Worm (Caenorhabditis elegans) whole organism, L4 larva: Measurements from ENCODE around the gene erl-1.

Experiments
- F26F4.8 ChIP-seq: fragments of 200-800 bp; sonication (Bioruptor generic); conservative IDR thresholded peaks from 2 replicates; pipeline ENCODE4 v1.3.6; 2022; ENCODE audit warnings: missing genetic modification characterization, missing compliant biosample characterization
- F37D6.2 ChIP-seq: sonication (generic microtip); optimal IDR thresholded peaks from 2 replicates; lab custom pipeline; 2016; ENCODE audit warnings: mild to moderate bottlenecking, missing genetic modification characterization, missing compliant biosample characterization
- F49E8.2 ChIP-seq: sonication (generic microtip); optimal IDR thresholded peaks from 2 replicates; lab custom pipeline; 2016; ENCODE audit warnings: missing compliant biosample characterization, mild to moderate bottlenecking, missing genetic modification characterization, borderline replicate concordance
- R02D3.7 ChIP-seq: fragments of 150-350 bp; sonication (generic microtip); optimal IDR thresholded peaks from 3 replicates; lab custom pipeline; 2014; ENCODE audit warnings: missing biosample characterization, missing genetic modification characterization
- T26A8.4 ChIP-seq: fragments of 200-800 bp; sonication (Bioruptor generic); IDR thresholded peaks from 2 replicates; pipeline ENCODE4 v1.3.6; 2022; ENCODE audit warnings: missing genetic modification characterization, missing compliant biosample characterization
- Y48G9A.11 ChIP-seq: fragments of 200-800 bp; sonication (Bioruptor generic); IDR thresholded peaks from 2 replicates; pipeline ENCODE4 v1.3.6; 2022; ENCODE audit warnings: missing genetic modification reagents, missing genetic modification characterization, missing compliant biosample characterization
- Y5F2A.4 ChIP-seq: fragments of 200-800 bp; sonication (Bioruptor generic); optimal IDR thresholded peaks from 2 replicates; lab custom pipeline; 2018; ENCODE audit warnings: mild to moderate bottlenecking, missing genetic modification characterization, missing compliant biosample characterization
- ZK337.2 ChIP-seq: fragments of 200-800 bp; sonication (Bioruptor generic); IDR thresholded peaks from 2 replicates; pipeline ENCODE4 v1.3.6; 2022; ENCODE audit warnings: missing genetic modification reagents, missing genetic modification characterization, missing compliant biosample characterization
- aha-1 ChIP-seq: fragments of 150-350 bp; peaks from one replicate; lab custom pipeline; 2014; ENCODE audit warnings: missing biosample characterization, missing genetic modification characterization
- aly-2 ChIP-seq: sonication (generic microtip); optimal IDR thresholded peaks from 2 replicates; lab custom pipeline; 2018; ENCODE audit warnings: missing biosample characterization, missing genetic modification characterization
- ama-1 ChIP-seq: fragments of 150-350 bp; optimal IDR thresholded peaks from 2 replicates; lab custom pipeline; 2014; ENCODE audit warnings: inconsistent platforms, mixed read lengths
- attf-4 ChIP-seq: sonication (generic microtip); optimal IDR thresholded peaks from 3 replicates; lab custom pipeline; 2017; ENCODE audit warnings: missing biosample characterization, missing genetic modification characterization
- ceh-32 ChIP-seq: sonication (generic microtip); optimal IDR thresholded peaks from 2 replicates; lab custom pipeline; 2016; ENCODE audit warnings: mild to moderate bottlenecking, missing genetic modification characterization, missing compliant biosample characterization; ENCODE audit not compliant: poor library complexity
- ceh-62 ChIP-seq: sonication (generic microtip); optimal IDR thresholded peaks from 2 replicates; lab custom pipeline; 2017; ENCODE audit warnings: missing biosample characterization, missing genetic modification characterization
- ces-1 ChIP-seq: fragments of 150-350 bp; sonication (generic microtip); optimal IDR thresholded peaks from 4 replicates; lab custom pipeline; 2014; ENCODE audit warnings: missing biosample characterization, missing genetic modification reagents, missing genetic modification characterization
- daf-8 ChIP-seq: fragments of 200-800 bp; sonication (Bioruptor generic); IDR thresholded peaks from 2 replicates; pipeline ENCODE4 v1.3.6; 2022; ENCODE audit warnings: missing genetic modification characterization, missing compliant biosample characterization
- duxl-1 ChIP-seq: sonication (generic microtip); optimal IDR thresholded peaks from 2 replicates; lab custom pipeline; 2016; ENCODE audit warnings: mild to moderate bottlenecking, missing genetic modification characterization, moderate library complexity, missing compliant biosample characterization; ENCODE audit not compliant: poor library complexity
- gei-8 ChIP-seq: fragments of 200-800 bp; sonication (Bioruptor generic); optimal IDR thresholded peaks from 2 replicates; lab custom pipeline; 2018; ENCODE audit warnings: mild to moderate bottlenecking, missing genetic modification characterization, missing compliant biosample characterization
- jun-1 ChIP-seq: fragments of 150-350 bp; optimal IDR thresholded peaks from 2 replicates; lab custom pipeline; 2014; ENCODE audit warnings: missing biosample characterization, missing genetic modification reagents, missing genetic modification characterization
- lim-7 ChIP-seq: fragments of 200-800 bp; sonication (Bioruptor generic); IDR thresholded peaks from 2 replicates; pipeline ENCODE4 v1.3.6; 2022; ENCODE audit warnings: missing genetic modification characterization, missing compliant biosample characterization
- lin-1 ChIP-seq: fragments of 200-800 bp; sonication (Bioruptor generic); IDR thresholded peaks from 2 replicates; pipeline ENCODE4 v1.3.6; 2022; ENCODE audit warnings: missing genetic modification reagents, missing genetic modification characterization, missing compliant biosample characterization
- lin-13 ChIP-seq: fragments of 150-350 bp; optimal IDR thresholded peaks from 2 replicates; lab custom pipeline; 2014; ENCODE audit warnings: missing biosample characterization, missing genetic modification reagents, missing genetic modification characterization
- lin-29 ChIP-seq: fragments of 200-800 bp; sonication (Bioruptor generic); IDR thresholded peaks from 2 replicates; pipeline ENCODE4 v1.3.6; 2022; ENCODE audit warnings: missing genetic modification reagents, missing genetic modification characterization, missing compliant biosample characterization
- lsy-2 ChIP-seq, 2 experiments: fragments of 150-350 bp in 1 of 2; sonication (generic microtip) in 1 of 2; optimal IDR thresholded peaks; 2 replicates each; lab custom pipeline; 2014 to 2017; ENCODE audit warnings: missing biosample characterization in 2 of 2, missing genetic modification characterization in 2 of 2
- mdt-29 ChIP-seq: fragments of 200-800 bp; sonication (Bioruptor generic); IDR thresholded peaks from 2 replicates; pipeline ENCODE4 v1.3.6; 2022; ENCODE audit warnings: missing genetic modification reagents, missing genetic modification characterization, missing compliant biosample characterization
- mes-2 ChIP-seq: sonication (generic microtip); optimal IDR thresholded peaks from 2 replicates; lab custom pipeline; 2016; ENCODE audit warnings: missing genotype, mild to moderate bottlenecking, missing genetic modification characterization, missing compliant biosample characterization; ENCODE audit not compliant: poor library complexity, severe bottlenecking
- mxl-3 ChIP-seq: fragments of 200-800 bp; sonication (Bioruptor generic); optimal IDR thresholded peaks from 2 replicates; lab custom pipeline; 2018; ENCODE audit warnings: mild to moderate bottlenecking, missing genetic modification characterization, missing compliant biosample characterization
- nhr-25 ChIP-seq: sonication (generic microtip); optimal IDR thresholded peaks from 2 replicates; lab custom pipeline; 2017; ENCODE audit warnings: missing genetic modification characterization, mild to moderate bottlenecking, missing compliant biosample characterization, antibody characterized with exemption, moderate library complexity, borderline replicate concordance; ENCODE audit not compliant: insufficient read depth
- nhr-28 ChIP-seq: fragments of 150-350 bp; optimal IDR thresholded peaks from 2 replicates; lab custom pipeline; 2014; ENCODE audit warnings: missing biosample characterization, missing genetic modification characterization
- nhr-42 ChIP-seq: fragments of 200-800 bp; sonication (Bioruptor generic); IDR thresholded peaks from 2 replicates; pipeline ENCODE4 v1.3.6; 2022; ENCODE audit warnings: missing genetic modification characterization, missing compliant biosample characterization
- nhr-48 ChIP-seq: sonication (generic microtip); optimal IDR thresholded peaks from 2 replicates; lab custom pipeline; 2016; ENCODE audit warnings: mild to moderate bottlenecking, missing genetic modification characterization, missing compliant biosample characterization
- nhr-77 ChIP-seq: fragments of 150-350 bp; optimal IDR thresholded peaks from 2 replicates; lab custom pipeline; 2014; ENCODE audit warnings: missing biosample characterization, missing genetic modification characterization
- php-3 ChIP-seq: fragments of 200-800 bp; sonication (Bioruptor generic); IDR thresholded peaks from 2 replicates; pipeline ENCODE4 v1.3.6; 2022; ENCODE audit warnings: missing genetic modification reagents, missing genetic modification characterization, missing compliant biosample characterization
- saeg-2 ChIP-seq: fragments of 200-800 bp; sonication (Bioruptor generic); IDR thresholded peaks from 2 replicates; pipeline ENCODE4 v1.3.6; 2022; ENCODE audit warnings: missing genetic modification reagents, missing genetic modification characterization, missing compliant biosample characterization
- sdz-12 ChIP-seq: fragments of 200-800 bp; sonication (Bioruptor generic); optimal IDR thresholded peaks from 2 replicates; lab custom pipeline; 2018; ENCODE audit warnings: mild to moderate bottlenecking, missing genetic modification characterization, missing compliant biosample characterization
- snpc-1.2 ChIP-seq: fragments of 200-800 bp; sonication (Bioruptor generic); IDR thresholded peaks from 2 replicates; pipeline ENCODE4 v1.3.6; 2022; ENCODE audit warnings: missing genetic modification reagents, missing genetic modification characterization, missing compliant biosample characterization
- tag-97 ChIP-seq: fragments of 200-800 bp; sonication (Bioruptor generic); IDR thresholded peaks from 2 replicates; pipeline ENCODE4 v1.3.6; 2022; ENCODE audit warnings: missing genetic modification characterization, missing compliant biosample characterization
- unc-62 ChIP-seq, 3 experiments: fragments of 150-350 bp in 1 of 3; sonication (generic microtip); optimal IDR thresholded peaks in 2 of 3; peaks in 1 of 3; 1 replicate in 1 of 3; 2 replicates in 2 of 3; lab custom pipeline; 2014 to 2017; ENCODE audit warnings: missing biosample characterization in 3 of 3, missing genetic modification characterization in 3 of 3, missing genetic modification reagents in 3 of 3, missing genotype in 1 of 3
- zip-11 ChIP-seq: fragments of 200-800 bp; sonication (Bioruptor generic); IDR thresholded peaks from 2 replicates; pipeline ENCODE4 v1.3.6; 2022; ENCODE audit warnings: missing genetic modification characterization, missing compliant biosample characterization
- ztf-11 ChIP-seq: fragments of 150-350 bp; optimal IDR thresholded peaks from 2 replicates; lab custom pipeline; 2014; ENCODE audit warnings: missing biosample characterization, missing genetic modification characterization
- ztf-7 ChIP-seq: fragments of 150-350 bp; optimal IDR thresholded peaks from 2 replicates; lab custom pipeline; 2014; ENCODE audit warnings: missing biosample characterization, missing genetic modification characterization

erl-1 gene

DNA sequence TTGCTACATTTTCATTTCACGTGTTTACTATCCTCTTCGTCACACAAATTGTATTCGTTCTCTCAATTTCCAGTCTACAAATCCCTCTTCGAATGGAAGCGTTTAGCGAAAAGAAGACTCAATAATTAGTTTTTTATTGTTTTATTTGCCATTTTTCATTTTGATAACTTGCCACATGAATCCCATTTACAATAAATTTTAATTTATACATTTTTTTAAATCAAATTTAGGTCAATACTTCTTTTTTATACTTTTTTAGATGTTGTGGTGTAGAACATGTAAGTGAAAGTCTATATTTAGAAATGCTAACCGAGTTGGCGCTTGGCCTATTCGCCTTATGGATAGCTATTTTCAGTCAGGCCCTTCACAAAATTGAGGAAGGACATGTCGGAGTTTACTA is at the start of gene erl-1:
erl-1 (plus strand) TSS at position 301 of the 400 bp plus-strand sequence.
- no peak for TF ChIP-seq zip-11 (GFP tag; lab: Robert Waterston, UW)
- no peak for TF ChIP-seq T26A8.4 (GFP tag; lab: Robert Waterston, UW)
- TF ChIP-seq nhr-25: no peak
- no peak for TF ChIP-seq php-3 (GFP tag; lab: Robert Waterston, UW)
- no peak for TF ChIP-seq jun-1 (tag; lab: Kevin White, UChicago)
- TF ChIP-seq tag-97 (GFP tag; lab: Robert Waterston, UW): no peak
- no peak for TF ChIP-seq unc-62 (GFP tag; optimal IDR thresholded peaks at IDR 0.05 in 1 of 2; lab: Kevin White, UChicago)
- no peak for TF ChIP-seq unc-62 (tag; optimal IDR thresholded peaks at IDR 0.05; lab: Kevin White, UChicago)

ce11 chrIV:12238851-12239250 is 48.9 kb upstream of the erl-1 start, which contains the start of gene sre-19:
Gene sre-19 (minus strand): TSS chrIV:12238951.
- TF ChIP-seq F49E8.2 (tag; lab: Kevin White, UChicago): no peak
- no peak for TF ChIP-seq nhr-28 (tag; lab: Kevin White, UChicago)
- no peak for TF ChIP-seq nhr-42 (GFP tag; lab: Robert Waterston, UW)
- no peak for TF ChIP-seq daf-8
- no peak for TF ChIP-seq ceh-32
- TF ChIP-seq lsy-2 (tag; optimal IDR thresholded peaks at IDR 0.05; lab: Kevin White, UChicago): no peak
- no peak for TF ChIP-seq gei-8 (GFP tag; lab: Kevin White, UChicago)
- TF ChIP-seq duxl-1 (tag; lab: Kevin White, UChicago): no peak
- TF ChIP-seq lim-7 (GFP tag; lab: Robert Waterston, UW): no peak
- TF ChIP-seq mxl-3 (GFP tag; lab: Kevin White, UChicago): no peak
- no peak for TF ChIP-seq nhr-77
- TF ChIP-seq ama-1: no peak
- TF ChIP-seq aly-2 (tag; lab: Kevin White, UChicago): no peak
- no peak for TF ChIP-seq lin-1 (GFP tag; lab: Robert Waterston, UW)
- TF ChIP-seq ztf-11: no peak

- TF ChIP-seq aha-1 (no peak), lin-13 (GFP tag; lab: Kevin White, UChicago) (no peak), saeg-2 (GFP tag; lab: Robert Waterston, UW) (no peak), ztf-7 (tag; lab: Kevin White, UChicago) (no peak), ceh-62 (tag; lab: Kevin White, UChicago) (no peak), F49E8.2 (tag; lab: Kevin White, UChicago) (no peak), nhr-25 (no peak), F37D6.2 (tag; lab: Kevin White, UChicago) (no peak), ztf-11 (no peak)
Measured at ce11 chrIV:12244706-12245105, 43.0 kb upstream of the erl-1 start, which contains the start of gene sre-15. Gene sre-15 (minus strand): TSS chrIV:12244806.

- TF ChIP-seq Y5F2A.4 (GFP tag; lab: Kevin White, UChicago) (no peak), F26F4.8 (GFP tag; lab: Robert Waterston, UW) (no peak), lin-29 (GFP tag; lab: Robert Waterston, UW) (no peak), mdt-29 (GFP tag; lab: Robert Waterston, UW) (no peak), lim-7 (GFP tag; lab: Robert Waterston, UW) (no peak), php-3 (GFP tag; lab: Robert Waterston, UW) (no peak), snpc-1.2 (GFP tag; lab: Robert Waterston, UW) (no peak), lin-1 (GFP tag; lab: Robert Waterston, UW) (no peak), nhr-48 (no peak), ces-1 (no peak), mes-2 (tag; lab: Kevin White, UChicago) (no peak), ZK337.2 (GFP tag; lab: Robert Waterston, UW) (no peak), Y48G9A.11 (GFP tag; lab: Robert Waterston, UW) (no peak), tag-97 (GFP tag; lab: Robert Waterston, UW) (no peak), nhr-25 (no peak), lin-13 (GFP tag; lab: Kevin White, UChicago) (no peak), sdz-12 (no peak), R02D3.7 (tag; lab: Kevin White, UChicago) (no peak), attf-4 (no peak)
Measured at ce11 chrIV:12252579-12252978, 35.1 kb upstream of the erl-1 start, which contains the start of gene dnj-26. Gene dnj-26 (minus strand): TSS chrIV:12252679.
